Worm (Caenorhabditis elegans): ENCODE measurements around the gene mrps-14.

ce11 chrII:10261261-10261660, 19.0 kb upstream of the mrps-14 start:
- TF ChIP-seq snpc-1.2 (GFP tag; IDR thresholded peaks at IDR 0.05) (no peak), egl-43 (GFP tag; IDR thresholded peaks at IDR 0.05) (no peak), mxl-3 (GFP tag; optimal IDR thresholded peaks at IDR 0.05) (no peak), unc-130 (GFP tag; optimal IDR thresholded peaks at IDR 0.05) (no peak), pha-4 (GFP tag; IDR thresholded peaks at IDR 0.05) (no peak), pha-4 (tag; optimal IDR thresholded peaks at IDR 0.05) (no peak), daf-16 (GFP tag; optimal IDR thresholded peaks at IDR 0.05) (no peak), daf-16 (tag; optimal IDR thresholded peaks at IDR 0.05) (no peak), skn-1 (tag; optimal IDR thresholded peaks at IDR 0.05) (no peak), lin-13 (GFP tag; optimal IDR thresholded peaks at IDR 0.05) (no peak), aha-1 (tag) (no peak), ama-1 (optimal IDR thresholded peaks at IDR 0.05) (no peak), unc-39 (tag; optimal IDR thresholded peaks at IDR 0.05) (no peak), nhr-41 (GFP tag; IDR thresholded peaks at IDR 0.05) (no peak), lin-39 (tag; optimal IDR thresholded peaks at IDR 0.05) (no peak)

Data from whole organism, L4 larva.